Worm (Caenorhabditis elegans): ENCODE data around the gene F35D11.4.

Gene F35D11.4

ce11 chrII:4571868-4572267 lies 31.4 kb upstream of the F35D11.4 start, which contains the start of gene vab-1:
vab-1 (plus strand) TSS chrII:4572000.
- no peak for TF ChIP-seq flt-1 (GFP tag; IDR thresholded peaks at IDR 0.05)
- no peak for TF ChIP-seq B0310.2 (tag; optimal IDR thresholded peaks at IDR 0.05)
- no peak for TF ChIP-seq aly-1 (tag; optimal IDR thresholded peaks at IDR 0.05)
- TF ChIP-seq F13C5.2 (tag; optimal IDR thresholded peaks at IDR 0.05), result no peak
- no peak for TF ChIP-seq hnd-1 (tag; optimal IDR thresholded peaks at IDR 0.05)
- TF ChIP-seq scrt-1 (GFP tag; IDR thresholded peaks at IDR 0.05), result no peak
- no peak for TF ChIP-seq pes-1 (GFP tag; IDR thresholded peaks at IDR 0.05)
- TF ChIP-seq ets-7 (tag; optimal IDR thresholded peaks at IDR 0.05), result no peak
- no peak for TF ChIP-seq hmbx-1 (tag; optimal IDR thresholded peaks at IDR 0.05)

- no peak for TF ChIP-seq ets-7 (tag; optimal IDR thresholded peaks at IDR 0.05)
- no peak for TF ChIP-seq aly-1 (tag; optimal IDR thresholded peaks at IDR 0.05)
- no peak for TF ChIP-seq tbx-11 (GFP tag; IDR thresholded peaks at IDR 0.05)
- no peak for TF ChIP-seq hmg-4 (GFP tag; optimal IDR thresholded peaks at IDR 0.05)
- no peak for TF ChIP-seq pes-1 (GFP tag; IDR thresholded peaks at IDR 0.05)
- TF ChIP-seq tra-4 (tag; optimal IDR thresholded peaks at IDR 0.05), result no peak
- TF ChIP-seq hnd-1 (tag; optimal IDR thresholded peaks at IDR 0.05), result no peak
- TF ChIP-seq B0310.2 (tag; optimal IDR thresholded peaks at IDR 0.05), result no peak
- no peak for TF ChIP-seq F13C5.2 (tag; optimal IDR thresholded peaks at IDR 0.05)
- TF ChIP-seq sea-1 (GFP tag; conservative IDR thresholded peaks at IDR 0.05), result no peak
- TF ChIP-seq ceh-36 (tag; optimal IDR thresholded peaks at IDR 0.05), result no peak
These were observed 30.6 kb upstream of the F35D11.4 start for ce11 chrII:4572579-4572978.

- TF ChIP-seq F13C5.2 (tag; optimal IDR thresholded peaks at IDR 0.05), result no peak
- no peak for TF ChIP-seq ama-1 (optimal IDR thresholded peaks at IDR 0.05)
- TF ChIP-seq flt-1 (GFP tag; IDR thresholded peaks at IDR 0.05), result no peak
These were observed 30.1 kb upstream of the F35D11.4 start for ce11 chrII:4573084-4573483.

ce11 chrII:4574658-4575057 lies 28.6 kb upstream of the F35D11.4 start:
- TF ChIP-seq tbx-37 (GFP tag; conservative IDR thresholded peaks at IDR 0.05) (0 out of 2 replicates have a peak, but pooled peaks have one; percentile 7), hmg-4 (GFP tag; optimal IDR thresholded peaks at IDR 0.05) (no peak), scrt-1 (GFP tag; IDR thresholded peaks at IDR 0.05) (no peak)

ce11 chrII:4575579-4575978 lies 27.6 kb upstream of the F35D11.4 start:
- TF ChIP-seq sea-1 (GFP tag; conservative IDR thresholded peaks at IDR 0.05) (no peak), pes-1 (GFP tag; IDR thresholded peaks at IDR 0.05) (no peak), hmg-4 (GFP tag; optimal IDR thresholded peaks at IDR 0.05) (no peak), hnd-1 (tag; optimal IDR thresholded peaks at IDR 0.05) (no peak)

- TF ChIP-seq ets-7 (tag; optimal IDR thresholded peaks at IDR 0.05) (peak; percentile 92), ama-1 (optimal IDR thresholded peaks at IDR 0.05) (no peak), scrt-1 (GFP tag; IDR thresholded peaks at IDR 0.05) (no peak), hmg-4 (GFP tag; optimal IDR thresholded peaks at IDR 0.05) (no peak)
These were observed 25.8 kb upstream of the F35D11.4 start for ce11 chrII:4577391-4577790.

ce11 chrII:4579375-4579774 lies 23.9 kb upstream of the F35D11.4 start:
- no peak for TF ChIP-seq tra-4 (tag; optimal IDR thresholded peaks at IDR 0.05)
- TF ChIP-seq flt-1 (GFP tag; IDR thresholded peaks at IDR 0.05), result 0 out of 2 replicates have a peak, but pooled peaks have one; percentile 14

- TF ChIP-seq scrt-1 (GFP tag; IDR thresholded peaks at IDR 0.05) (no peak), B0310.2 (tag; optimal IDR thresholded peaks at IDR 0.05) (no peak), sea-1 (GFP tag; conservative IDR thresholded peaks at IDR 0.05) (no peak), ama-1 (optimal IDR thresholded peaks at IDR 0.05) (no peak), aly-1 (tag; optimal IDR thresholded peaks at IDR 0.05) (no peak), tbx-37 (GFP tag; conservative IDR thresholded peaks at IDR 0.05) (no peak), hnd-1 (tag; optimal IDR thresholded peaks at IDR 0.05) (no peak), ets-7 (tag; optimal IDR thresholded peaks at IDR 0.05) (no peak), ceh-13 (GFP tag; optimal IDR thresholded peaks at IDR 0.05) (no peak)
These were observed 23.2 kb upstream of the F35D11.4 start for ce11 chrII:4579920-4580474.

- no peak for TF ChIP-seq tbx-11 (GFP tag; IDR thresholded peaks at IDR 0.05)
- 0 out of 2 replicates have a peak, but pooled peaks have one; percentile 26 for TF ChIP-seq pes-1 (GFP tag; IDR thresholded peaks at IDR 0.05)
These were observed 22.1 kb upstream of the F35D11.4 start for ce11 chrII:4581090-4581489.

- no peak for TF ChIP-seq tbx-37 (GFP tag; conservative IDR thresholded peaks at IDR 0.05)
- TF ChIP-seq aly-1 (tag; optimal IDR thresholded peaks at IDR 0.05), result no peak
- no peak for TF ChIP-seq B0310.2 (tag; optimal IDR thresholded peaks at IDR 0.05)
- TF ChIP-seq hmg-4 (GFP tag; optimal IDR thresholded peaks at IDR 0.05), result no peak
- no peak for TF ChIP-seq F13C5.2 (tag; optimal IDR thresholded peaks at IDR 0.05)
- no peak for TF ChIP-seq ceh-36 (tag; optimal IDR thresholded peaks at IDR 0.05)
- TF ChIP-seq hnd-1 (tag; optimal IDR thresholded peaks at IDR 0.05), result no peak
- no peak for TF ChIP-seq flt-1 (GFP tag; IDR thresholded peaks at IDR 0.05)
- no peak for TF ChIP-seq hmbx-1 (tag; optimal IDR thresholded peaks at IDR 0.05)
- no peak for TF ChIP-seq tra-4 (tag; optimal IDR thresholded peaks at IDR 0.05)
- no peak for TF ChIP-seq tbx-11 (GFP tag; IDR thresholded peaks at IDR 0.05)
- TF ChIP-seq ets-7 (tag; optimal IDR thresholded peaks at IDR 0.05), result no peak
- TF ChIP-seq sea-1 (GFP tag; conservative IDR thresholded peaks at IDR 0.05), result no peak
- TF ChIP-seq scrt-1 (GFP tag; IDR thresholded peaks at IDR 0.05), result no peak
- TF ChIP-seq ceh-13 (GFP tag; optimal IDR thresholded peaks at IDR 0.05), result no peak
- TF ChIP-seq ama-1 (optimal IDR thresholded peaks at IDR 0.05), result no peak
These were observed 19.9 kb upstream of the F35D11.4 start for ce11 chrII:4583203-4583912.

All from whole organism, early embryonic.